Fruit fly (Drosophila melanogaster) whole organism: Measurements from ENCODE around the gene CG13315.

Experiments
- CG8478 ChIP-seq: fragments of >200 bp; optimal IDR thresholded peaks from 2 replicates; lab custom pipeline; 2018; ENCODE audit warnings: inconsistent platforms
- pan ChIP-seq: fragments of >200 bp; optimal IDR thresholded peaks from 2 replicates; lab custom pipeline; 2017
- usp ChIP-seq: fragments of >200 bp; optimal IDR thresholded peaks from 2 replicates; lab custom pipeline; 2017; ENCODE audit warnings: missing biosample characterization, missing genetic modification characterization, mixed read lengths

DNA sequence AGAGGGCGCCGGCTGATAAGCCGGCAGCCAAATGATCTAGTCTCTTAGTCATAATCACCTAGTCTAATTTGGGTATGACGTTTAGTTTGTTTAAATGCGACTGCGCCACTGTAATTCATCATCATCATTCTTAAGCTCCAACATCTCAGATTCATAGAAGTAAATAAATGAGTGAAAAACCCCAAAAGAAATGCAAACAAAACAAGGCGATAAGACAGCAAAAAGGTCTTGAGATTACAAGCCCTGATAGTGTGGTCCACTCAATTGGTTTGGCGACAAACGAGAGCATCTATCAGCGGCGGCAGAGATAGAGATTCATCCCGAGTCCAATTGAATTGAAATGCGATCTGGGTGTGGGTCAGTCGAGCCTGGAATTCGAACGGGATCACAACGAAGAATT is 22.4 kb upstream of the CG13315 start, which contains the start of gene teq:
- TF ChIP-seq CG8478 (lab: Kevin White, UChicago) (no peak), usp (GFP tag; lab: Kevin White, UChicago) (no peak), pan (lab: Kevin White, UChicago) (no peak)
